Worm (Caenorhabditis elegans): ENCODE measurements around the gene Y94H6A.5.

DNA sequence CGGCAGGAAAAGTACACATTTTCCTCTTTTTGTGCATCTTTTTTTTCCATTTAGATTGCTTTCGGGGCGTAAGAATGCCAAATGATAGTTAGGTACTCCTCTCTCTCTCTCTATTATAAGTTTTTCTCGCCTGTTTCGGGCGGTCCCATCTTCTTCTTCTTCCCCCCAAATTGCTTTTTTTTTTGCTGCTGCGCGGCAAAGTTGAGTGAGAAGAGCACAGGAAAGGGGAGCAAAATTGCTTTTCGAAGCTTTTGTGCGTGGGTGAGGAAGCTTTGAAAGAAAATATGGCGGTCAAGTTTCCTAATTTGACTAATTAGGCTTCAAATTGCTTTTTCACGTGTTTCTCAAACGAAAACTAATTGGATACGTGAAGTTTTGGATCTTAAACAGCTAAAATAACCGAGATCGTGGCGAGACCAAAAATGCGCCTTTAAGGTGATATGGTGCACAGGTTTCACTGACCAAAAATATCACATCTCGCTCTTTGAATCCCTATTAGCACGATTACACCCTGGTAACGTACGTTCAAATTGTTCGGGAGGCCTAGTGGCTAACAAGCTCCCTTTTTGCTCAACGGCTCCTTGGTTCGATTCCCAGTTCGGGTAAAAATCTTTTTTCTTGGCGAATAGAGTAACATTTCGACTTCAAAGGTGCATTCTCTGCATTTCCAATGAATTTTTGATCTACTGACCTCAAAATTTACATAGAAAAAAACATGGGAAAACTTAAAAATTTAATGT is 47.2 kb downstream of the Y94H6A.5 start:
- TF ChIP-seq lin-13 (GFP tag; optimal IDR thresholded peaks at IDR 0.05) (no peak), lin-29 (GFP tag; IDR thresholded peaks at IDR 0.05) (no peak), unc-39 (tag; optimal IDR thresholded peaks at IDR 0.05) (no peak), unc-130 (GFP tag; optimal IDR thresholded peaks at IDR 0.05) (no peak), snpc-4 (tag; optimal IDR thresholded peaks at IDR 0.05) (no peak), vab-7 (GFP tag; IDR thresholded peaks at IDR 0.05) (0 out of 2 replicates have a peak, but pooled peaks have one; percentile 40), ceh-82 (tag; optimal IDR thresholded peaks at IDR 0.05) (no peak), ama-1 (optimal IDR thresholded peaks at IDR 0.05) (no peak), zag-1 (tag; optimal IDR thresholded peaks at IDR 0.05) (no peak), lsy-2 (tag; optimal IDR thresholded peaks at IDR 0.05) (no peak), ces-1 (GFP tag; optimal IDR thresholded peaks at IDR 0.05) (no peak), aly-2 (tag; optimal IDR thresholded peaks at IDR 0.05) (no peak)

All from whole organism, L4 larva.